Worm (Caenorhabditis elegans) whole organism, L4 larva: Measurements from ENCODE around the gene ndx-3.

Experiments
- ZK337.2 ChIP-seq: fragments of 200-800 bp; sonication (Bioruptor generic); IDR thresholded peaks from 2 replicates; pipeline ENCODE4 v1.3.6; 2022; ENCODE audit warnings: missing genetic modification reagents, missing genetic modification characterization, missing compliant biosample characterization
- unc-62 ChIP-seq, 3 experiments: fragments of 150-350 bp in 1 of 3; sonication (generic microtip); optimal IDR thresholded peaks in 2 of 3; peaks in 1 of 3; 1 replicate in 1 of 3; 2 replicates in 2 of 3; lab custom pipeline; 2014 to 2017; ENCODE audit warnings: missing biosample characterization in 3 of 3, missing genetic modification characterization in 3 of 3, missing genetic modification reagents in 3 of 3, missing genotype in 1 of 3
- ztf-11 ChIP-seq: fragments of 150-350 bp; optimal IDR thresholded peaks from 2 replicates; lab custom pipeline; 2014; ENCODE audit warnings: missing biosample characterization, missing genetic modification characterization

DNA sequence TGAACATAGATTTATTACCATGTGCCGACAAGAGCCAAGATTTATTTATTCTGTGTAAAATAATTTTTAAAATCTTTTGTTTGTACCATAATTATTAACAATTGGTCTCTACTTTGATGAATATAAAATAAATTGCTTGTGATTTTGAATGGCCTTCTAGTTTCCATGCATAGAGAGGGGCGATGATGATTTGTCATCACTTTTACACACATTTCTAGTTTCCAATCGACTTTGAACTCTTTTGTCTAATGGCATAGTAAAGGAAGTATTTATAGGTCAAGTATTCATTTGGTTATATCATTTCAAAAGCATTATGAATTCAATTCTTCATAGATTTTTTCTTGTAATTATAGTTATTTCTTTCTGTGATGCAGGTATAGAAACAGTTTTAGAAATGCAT is 50.3 kb downstream of the ndx-3 start, which contains the start of gene F59A6.10:
- TF ChIP-seq ZK337.2: no peak
- no peak for TF ChIP-seq unc-62 (GFP tag; optimal IDR thresholded peaks at IDR 0.05 in 1 of 2; lab: Kevin White, UChicago)
- no peak for TF ChIP-seq unc-62 (tag; optimal IDR thresholded peaks at IDR 0.05; lab: Kevin White, UChicago)
- no peak for TF ChIP-seq ztf-11
